Worm (Caenorhabditis elegans) whole organism, young adult: ENCODE measurements around the gene C50E3.13.

Source experiments
- D2030.7 ChIP-seq: fragments of 200-800 bp; sonication (Bioruptor generic); IDR thresholded peaks from 2 replicates; pipeline ENCODE4 v1.3.6; 2022; ENCODE audit warnings: missing genetic modification reagents, missing genetic modification characterization, missing compliant biosample characterization
- F10E7.11 ChIP-seq: sonication (generic microtip); optimal IDR thresholded peaks from 2 replicates; lab custom pipeline; 2017; ENCODE audit warnings: mild to moderate bottlenecking, missing genetic modification characterization, moderate library complexity, missing compliant biosample characterization
- F23B12.7 ChIP-seq: sonication (generic microtip); optimal IDR thresholded peaks from 2 replicates; lab custom pipeline; 2017; ENCODE audit warnings: missing genetic modification characterization, mild to moderate bottlenecking, missing compliant biosample characterization, antibody characterized with exemption, moderate library complexity; ENCODE audit not compliant: insufficient read depth
- F37B4.10 ChIP-seq: fragments of 200-800 bp; sonication (Bioruptor generic); IDR thresholded peaks from 2 replicates; pipeline ENCODE4 v1.3.6; 2022; ENCODE audit warnings: missing genetic modification characterization, missing compliant biosample characterization
- F55B11.4 ChIP-seq: sonication (generic microtip); optimal IDR thresholded peaks from 2 replicates; lab custom pipeline; 2016; ENCODE audit warnings: missing compliant biosample characterization, missing genetic modification characterization, borderline replicate concordance; ENCODE audit not compliant: insufficient read depth
- F57A8.1 ChIP-seq: fragments of 200-800 bp; sonication (Bioruptor generic); optimal IDR thresholded peaks from 2 replicates; lab custom pipeline; 2018; ENCODE audit warnings: mild to moderate bottlenecking, missing genetic modification characterization, moderate library complexity, missing compliant biosample characterization
- K11D2.4 ChIP-seq: fragments of 200-800 bp; sonication (Bioruptor generic); IDR thresholded peaks from 2 replicates; pipeline ENCODE4 v1.3.6; 2022; ENCODE audit warnings: missing genetic modification reagents, missing genetic modification characterization, missing compliant biosample characterization
- T26A5.8 ChIP-seq: sonication (generic microtip); optimal IDR thresholded peaks from 2 replicates; lab custom pipeline; 2016; ENCODE audit warnings: missing genetic modification characterization, missing compliant biosample characterization
- Y67H2A.10 ChIP-seq: fragments of 200-800 bp; sonication (Bioruptor generic); conservative IDR thresholded peaks from 2 replicates; pipeline ENCODE4 v1.3.6; 2022; ENCODE audit warnings: missing genetic modification reagents, missing genetic modification characterization, missing compliant biosample characterization
- akir-1 ChIP-seq: fragments of 200-800 bp; sonication (Bioruptor generic); optimal IDR thresholded peaks from 2 replicates; lab custom pipeline; 2018; ENCODE audit warnings: mild to moderate bottlenecking, missing genetic modification characterization, moderate library complexity, missing compliant biosample characterization
- atf-7 ChIP-seq: sonication (generic microtip); optimal IDR thresholded peaks from 2 replicates; lab custom pipeline; 2017; ENCODE audit warnings: mild to moderate bottlenecking, missing genetic modification characterization, missing compliant biosample characterization
- attf-3 ChIP-seq: fragments of 200-800 bp; sonication (Bioruptor generic); conservative IDR thresholded peaks from 2 replicates; pipeline ENCODE4 v1.3.6; 2022; ENCODE audit warnings: missing genetic modification reagents, missing genetic modification characterization, missing compliant biosample characterization
- ccch-3 ChIP-seq: fragments of 200-800 bp; sonication (Bioruptor generic); optimal IDR thresholded peaks from 2 replicates; lab custom pipeline; 2018; ENCODE audit warnings: mild to moderate bottlenecking, missing genetic modification characterization, missing compliant biosample characterization
- cebp-2 ChIP-seq: fragments of 200-800 bp; sonication (Bioruptor generic); IDR thresholded peaks from 2 replicates; pipeline ENCODE4 v1.3.6; 2022; ENCODE audit warnings: missing genetic modification characterization, missing compliant biosample characterization
- chd-7 ChIP-seq: sonication (generic microtip); optimal IDR thresholded peaks from 2 replicates; lab custom pipeline; 2016; ENCODE audit warnings: mild to moderate bottlenecking, missing genetic modification characterization, moderate library complexity, missing compliant biosample characterization
- egl-44 ChIP-seq: fragments of 200-800 bp; sonication (Bioruptor generic); IDR thresholded peaks from 2 replicates; pipeline ENCODE4 v1.3.6; 2022; ENCODE audit warnings: missing genetic modification reagents, missing genetic modification characterization, missing compliant biosample characterization
- gei-17 ChIP-seq: fragments of 200-800 bp; sonication (Bioruptor generic); optimal IDR thresholded peaks from 2 replicates; lab custom pipeline; 2018; ENCODE audit warnings: mild to moderate bottlenecking, missing genetic modification characterization, missing compliant biosample characterization
- hlh-12 ChIP-seq: sonication (generic microtip); optimal IDR thresholded peaks from 2 replicates; lab custom pipeline; 2016; ENCODE audit warnings: missing genetic modification characterization, missing compliant biosample characterization
- madf-8 ChIP-seq: fragments of 200-800 bp; sonication (Bioruptor generic); conservative IDR thresholded peaks from 2 replicates; pipeline ENCODE4 v1.3.6; 2022; ENCODE audit warnings: missing genetic modification reagents, missing genetic modification characterization, missing compliant biosample characterization
- nhr-120 ChIP-seq: fragments of 200-800 bp; sonication (Bioruptor generic); IDR thresholded peaks from 2 replicates; pipeline ENCODE4 v1.3.6; 2022; ENCODE audit warnings: missing genetic modification characterization, missing compliant biosample characterization
- nhr-27 ChIP-seq: fragments of 200-800 bp; sonication (Bioruptor generic); optimal IDR thresholded peaks from 2 replicates; lab custom pipeline; 2018; ENCODE audit warnings: mild to moderate bottlenecking, missing genetic modification characterization, moderate library complexity, missing compliant biosample characterization
- pbrm-1 ChIP-seq: fragments of 200-800 bp; sonication (Bioruptor generic); IDR thresholded peaks from 2 replicates; pipeline ENCODE4 v1.3.6; 2022; ENCODE audit warnings: missing genetic modification reagents, missing genetic modification characterization, missing compliant biosample characterization
- rec-8 ChIP-seq, 2 experiments: sonication (generic microtip); optimal IDR thresholded peaks; 2 replicates each; lab custom pipeline; 2016; ENCODE audit warnings: mild to moderate bottlenecking in 2 of 2, missing genetic modification characterization in 2 of 2, missing genetic modification reagents in 2 of 2, missing genotype in 2 of 2, missing biosample characterization in 1 of 2, missing compliant biosample characterization in 1 of 2, moderate library complexity in 1 of 2
- sdz-38 ChIP-seq: sonication (generic microtip); optimal IDR thresholded peaks from 2 replicates; lab custom pipeline; 2016; ENCODE audit warnings: missing genotype, missing genetic modification characterization, missing compliant biosample characterization
- snpc-1.1 ChIP-seq: sonication (generic microtip); optimal IDR thresholded peaks from 2 replicates; lab custom pipeline; 2017; ENCODE audit warnings: missing genetic modification characterization, mild to moderate bottlenecking, missing compliant biosample characterization, antibody characterized with exemption, moderate library complexity, missing genotype, missing genetic modification reagents; ENCODE audit not compliant: insufficient read depth
- snpc-1.3 ChIP-seq: sonication (generic microtip); optimal IDR thresholded peaks from 2 replicates; lab custom pipeline; 2017; ENCODE audit warnings: missing genetic modification characterization, mild to moderate bottlenecking, missing compliant biosample characterization, antibody characterized with exemption, moderate library complexity, missing genotype, missing genetic modification reagents; ENCODE audit not compliant: insufficient read depth
- snpc-4 ChIP-seq, 5 experiments: fragments of 150-350 bp in 1 of 5; sonication (generic microtip) in 4 of 5; optimal IDR thresholded peaks; 2 replicates each; lab custom pipeline; 2014 to 2018; ENCODE audit warnings: missing genetic modification characterization in 5 of 5, missing biosample characterization in 3 of 5, antibody characterized with exemption in 2 of 5, mild to moderate bottlenecking in 2 of 5, missing compliant biosample characterization in 2 of 5, missing genotype in 2 of 5, moderate library complexity in 2 of 5, missing genetic modification reagents in 1 of 5
- somi-1 ChIP-seq: fragments of 200-800 bp; sonication (Bioruptor generic); optimal IDR thresholded peaks from 2 replicates; lab custom pipeline; 2018; ENCODE audit warnings: mild to moderate bottlenecking, missing genetic modification characterization, missing compliant biosample characterization
- sptf-2 ChIP-seq: fragments of 200-800 bp; sonication (Bioruptor generic); optimal IDR thresholded peaks from 2 replicates; lab custom pipeline; 2018; ENCODE audit warnings: mild to moderate bottlenecking, missing genetic modification characterization, missing compliant biosample characterization
- tlf-1 ChIP-seq: fragments of 200-800 bp; sonication (Bioruptor generic); optimal IDR thresholded peaks from 2 replicates; lab custom pipeline; 2018; ENCODE audit warnings: mild to moderate bottlenecking, missing genetic modification characterization, missing compliant biosample characterization
- xnd-1 ChIP-seq: sonication (generic microtip); optimal IDR thresholded peaks from 2 replicates; lab custom pipeline; 2016; ENCODE audit warnings: missing genotype, missing genetic modification reagents, missing genetic modification characterization, missing compliant biosample characterization
- zfh-2 ChIP-seq: fragments of 200-800 bp; sonication (Bioruptor generic); conservative IDR thresholded peaks from 2 replicates; pipeline ENCODE4 v1.3.6; 2022; ENCODE audit warnings: missing genetic modification reagents, missing genetic modification characterization, missing compliant biosample characterization
- zim-3 ChIP-seq: sonication (generic microtip); optimal IDR thresholded peaks from 2 replicates; lab custom pipeline; 2017; ENCODE audit warnings: mild to moderate bottlenecking, missing genetic modification characterization, moderate library complexity, missing compliant biosample characterization
- ztf-18 ChIP-seq: sonication (generic microtip); optimal IDR thresholded peaks from 2 replicates; lab custom pipeline; 2016; ENCODE audit warnings: missing genotype, mild to moderate bottlenecking, missing genetic modification characterization, missing compliant biosample characterization
- ztf-22 ChIP-seq: fragments of 200-800 bp; sonication (Bioruptor generic); optimal IDR thresholded peaks from 2 replicates; lab custom pipeline; 2018; ENCODE audit warnings: mild to moderate bottlenecking, missing genetic modification characterization, moderate library complexity, missing compliant biosample characterization
- ztf-25 ChIP-seq: fragments of 200-800 bp; sonication (Bioruptor generic); IDR thresholded peaks from 2 replicates; pipeline ENCODE4 v1.3.6; 2022; ENCODE audit warnings: missing genetic modification reagents, missing genetic modification characterization, missing compliant biosample characterization
- ztf-28 ChIP-seq: fragments of 200-800 bp; sonication (Bioruptor generic); IDR thresholded peaks from 2 replicates; pipeline ENCODE4 v1.3.6; 2022; ENCODE audit warnings: missing genetic modification reagents, missing genetic modification characterization, missing compliant biosample characterization

C50E3.13 gene

ce11 chrV:7624152-7624551 lies at the start of gene C50E3.13:
TSS of gene C50E3.13 (minus strand) at chrV:7624252.
- no peak for TF ChIP-seq D2030.7 (GFP tag; lab: Robert Waterston, UW)
- TF ChIP-seq akir-1 (GFP tag; lab: Kevin White, UChicago) = no peak

DNA sequence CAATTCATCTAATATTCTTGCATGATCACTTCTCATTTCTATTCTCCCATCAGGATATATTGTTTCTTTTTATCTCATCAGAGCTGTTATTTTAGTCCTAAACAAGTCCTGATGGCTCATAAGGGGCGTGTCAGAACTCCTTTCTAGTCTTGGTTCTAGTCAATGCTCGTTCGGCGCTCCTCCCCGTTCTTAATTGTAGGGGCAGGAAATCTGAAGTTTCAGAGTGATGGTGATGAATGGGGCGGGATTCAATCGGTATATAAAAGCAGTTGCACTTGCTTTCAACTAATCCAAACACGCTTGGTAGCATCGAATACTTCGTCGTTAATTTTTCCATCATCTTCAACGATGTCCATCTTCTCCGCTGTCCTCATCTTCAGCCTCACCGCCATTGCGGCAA lies 48.2 kb upstream of the C50E3.13 start, which contains the start of gene C12D5.4:
C12D5.4 (plus strand) TSS at position 301 of the 400 bp plus-strand sequence.
- TF ChIP-seq sptf-2 = no peak
- TF ChIP-seq chd-7 (tag; lab: Kevin White, UChicago) = no peak
- no peak for TF ChIP-seq F55B11.4 (tag; lab: Kevin White, UChicago)
- TF ChIP-seq F37B4.10 = no peak
- no peak for TF ChIP-seq pbrm-1 (GFP tag; lab: Robert Waterston, UW)
- TF ChIP-seq ztf-28 (GFP tag; lab: Robert Waterston, UW) = no peak
- no peak for TF ChIP-seq rec-8 (tag; optimal IDR thresholded peaks at IDR 0.05; lab: Kevin White, UChicago)
- TF ChIP-seq K11D2.4 (GFP tag; lab: Robert Waterston, UW) = no peak
- no peak for TF ChIP-seq zim-3 (tag; lab: Kevin White, UChicago)
- no peak for TF ChIP-seq ztf-22 (GFP tag; lab: Kevin White, UChicago)
- TF ChIP-seq tlf-1 = no peak
- TF ChIP-seq gei-17 (GFP tag; lab: Kevin White, UChicago) = no peak
- TF ChIP-seq F10E7.11 (tag; lab: Kevin White, UChicago) = no peak
- TF ChIP-seq cebp-2 = no peak
- no peak for TF ChIP-seq egl-44
- no peak for TF ChIP-seq nhr-120 (GFP tag; lab: Robert Waterston, UW)
- no peak for TF ChIP-seq snpc-4 (GFP tag; optimal IDR thresholded peaks at IDR 0.05; lab: Kevin White, UChicago)
- TF ChIP-seq snpc-4 (tag; optimal IDR thresholded peaks at IDR 0.05; lab: Kevin White, UChicago) = no peak
- no peak for TF ChIP-seq nhr-27 (tag; lab: Kevin White, UChicago)
- no peak for TF ChIP-seq xnd-1 (tag; lab: Kevin White, UChicago)

- TF ChIP-seq Y67H2A.10 (GFP tag; lab: Robert Waterston, UW) (no peak), F23B12.7 (tag; lab: Kevin White, UChicago) (no peak), snpc-1.3 (tag; lab: Kevin White, UChicago) (no peak), zfh-2 (GFP tag; lab: Robert Waterston, UW) (no peak), ztf-25 (GFP tag; lab: Robert Waterston, UW) (no peak), tlf-1 (no peak)
- TF ChIP-seq, all 124 proteins: peak for 0
These were observed 43.9 kb upstream of the C50E3.13 start, which contains the start of gene C12D5.5 for ce11 chrV:7667940-7668339. TSS of gene C12D5.5 (plus strand) at chrV:7668240.

ce11 chrV:7653567-7653966 lies 29.5 kb upstream of the C50E3.13 start, which contains the start of gene srh-200:
TSS of gene srh-200 (minus strand) at chrV:7653667.
- TF ChIP-seq F57A8.1 (GFP tag; lab: Kevin White, UChicago) (no peak), hlh-12 (tag; lab: Kevin White, UChicago) (no peak), somi-1 (no peak), snpc-1.3 (tag; lab: Kevin White, UChicago) (no peak)

- TF ChIP-seq sdz-38 (no peak), K11D2.4 (GFP tag; lab: Robert Waterston, UW) (no peak), snpc-4 (GFP tag; optimal IDR thresholded peaks at IDR 0.05; lab: Kevin White, UChicago) (no peak), snpc-4 (tag; optimal IDR thresholded peaks at IDR 0.05; lab: Kevin White, UChicago) (no peak), chd-7 (tag; lab: Kevin White, UChicago) (no peak), ccch-3 (GFP tag; lab: Kevin White, UChicago) (no peak), atf-7 (tag; lab: Kevin White, UChicago) (no peak), egl-44 (no peak), ztf-18 (tag; lab: Kevin White, UChicago) (no peak), T26A5.8 (no peak), snpc-1.1 (no peak), tlf-1 (no peak), F57A8.1 (GFP tag; lab: Kevin White, UChicago) (no peak), attf-3 (GFP tag; lab: Robert Waterston, UW) (no peak), madf-8 (GFP tag; lab: Robert Waterston, UW) (no peak)
- TF ChIP-seq, all 124 proteins: peak for 0
These were observed 27.7 kb upstream of the C50E3.13 start, which contains the start of gene srh-234 for ce11 chrV:7651757-7652156. TSS of gene srh-234 (minus strand) at chrV:7651857.
